Fruit fly (Drosophila melanogaster) whole organism, embryonic: Measurements from ENCODE around the gene Trs20.

Experiments
- Atf-2 ChIP-seq: fragments of 200-800 bp; sonication (Bioruptor generic); optimal IDR thresholded peaks from 2 replicates; lab custom pipeline; 2016; ENCODE audit warnings: missing biosample characterization, missing genetic modification characterization
- Bteb2 ChIP-seq: fragments of 200-800 bp; sonication (Bioruptor generic); optimal IDR thresholded peaks from 2 replicates; lab custom pipeline; 2016; ENCODE audit warnings: missing biosample characterization, missing genetic modification characterization
- C15 ChIP-seq: fragments of 200-800 bp; sonication (Bioruptor generic); IDR thresholded peaks from 3 replicates; pipeline ENCODE4 v1.3.6; 2022; ENCODE audit warnings: missing biosample characterization, missing genetic modification characterization
- CG10366 ChIP-seq: fragments of 200-800 bp; sonication (Bioruptor generic); IDR thresholded peaks from 2 replicates; pipeline ENCODE4 v1.3.6; 2022; ENCODE audit warnings: missing biosample characterization, missing genetic modification characterization
- CG10431 ChIP-seq: fragments of 200-800 bp; sonication (Bioruptor generic); optimal IDR thresholded peaks from 3 replicates; lab custom pipeline; 2018; ENCODE audit warnings: missing biosample characterization, mild to moderate bottlenecking, missing genetic modification characterization
- CG10979 ChIP-seq: fragments of 200-800 bp; sonication (Bioruptor generic); optimal IDR thresholded peaks from 2 replicates; lab custom pipeline; 2018; ENCODE audit warnings: missing biosample characterization, mild to moderate bottlenecking, missing genetic modification characterization, moderate library complexity
- CG11504 ChIP-seq: fragments of 200-800 bp; sonication (Bioruptor generic); optimal IDR thresholded peaks from 3 replicates; lab custom pipeline; 2019; ENCODE audit warnings: missing biosample characterization, mild to moderate bottlenecking, missing genetic modification characterization, moderate library complexity
- CG12659 ChIP-seq: fragments of 200-800 bp; sonication (Bioruptor generic); optimal IDR thresholded peaks from 3 replicates; lab custom pipeline; 2017; ENCODE audit warnings: mild to moderate bottlenecking, missing biosample characterization, missing genetic modification reagents, missing genetic modification characterization
- CG13296 ChIP-seq: fragments of 200-800 bp; sonication (Bioruptor generic); optimal IDR thresholded peaks from 3 replicates; lab custom pipeline; 2018; ENCODE audit warnings: missing biosample characterization, mild to moderate bottlenecking, missing genetic modification characterization
- CG13775 ChIP-seq: fragments of 200-800 bp; sonication (Bioruptor generic); optimal IDR thresholded peaks from 3 replicates; lab custom pipeline; 2017; ENCODE audit warnings: missing biosample characterization, mild to moderate bottlenecking, missing genetic modification characterization
- CG13894 ChIP-seq: fragments of 200-800 bp; sonication (Bioruptor generic); optimal IDR thresholded peaks from 3 replicates; lab custom pipeline; 2018; ENCODE audit warnings: missing biosample characterization, mild to moderate bottlenecking, missing genetic modification characterization, moderate library complexity
- CG14441 ChIP-seq: fragments of 200-800 bp; sonication (Bioruptor generic); IDR thresholded peaks from 2 replicates; pipeline ENCODE4 v1.3.6; 2022; ENCODE audit warnings: missing biosample characterization, missing genetic modification characterization
- CG14965 ChIP-seq: fragments of 200-800 bp; sonication (Bioruptor generic); optimal IDR thresholded peaks from 2 replicates; lab custom pipeline; 2016; ENCODE audit warnings: missing biosample characterization, missing genetic modification characterization, borderline replicate concordance
- CG15514 ChIP-seq: fragments of 200-800 bp; sonication (Bioruptor generic); optimal IDR thresholded peaks from 3 replicates; lab custom pipeline; 2017; ENCODE audit warnings: missing biosample characterization, missing genetic modification characterization, mild to moderate bottlenecking, moderate library complexity, missing genetic modification reagents
- CG15696 ChIP-seq: fragments of 200-800 bp; sonication (Bioruptor generic); optimal IDR thresholded peaks from 2 replicates; lab custom pipeline; 2019; ENCODE audit warnings: missing biosample characterization, mild to moderate bottlenecking, missing genetic modification characterization, moderate library complexity
- CG16815 ChIP-seq: fragments of 200-800 bp; sonication (Bioruptor generic); optimal IDR thresholded peaks from 3 replicates; lab custom pipeline; 2017; ENCODE audit warnings: missing biosample characterization, mild to moderate bottlenecking, missing genetic modification characterization
- CG2202 ChIP-seq: fragments of 200-800 bp; sonication (Bioruptor generic); optimal IDR thresholded peaks from 2 replicates; lab custom pipeline; 2018; ENCODE audit warnings: missing biosample characterization, mild to moderate bottlenecking, missing genetic modification characterization
- CG31224 ChIP-seq: fragments of 200-800 bp; sonication (Bioruptor generic); IDR thresholded peaks from 2 replicates; pipeline ENCODE4 v1.3.6; 2022; ENCODE audit warnings: missing biosample characterization, missing genetic modification characterization
- CG42726 ChIP-seq: fragments of 200-800 bp; sonication (Bioruptor generic); IDR thresholded peaks from 2 replicates; pipeline ENCODE4 v1.3.6; 2022; ENCODE audit warnings: missing biosample characterization, missing genetic modification characterization; ENCODE audit not compliant: partially characterized antibody
- CG7987 ChIP-seq: fragments of 200-800 bp; sonication (Bioruptor generic); optimal IDR thresholded peaks from 2 replicates; lab custom pipeline; 2018; ENCODE audit warnings: missing biosample characterization, mild to moderate bottlenecking, missing genetic modification characterization, moderate library complexity
- CG8478 ChIP-seq: fragments of >200 bp; optimal IDR thresholded peaks from 2 replicates; lab custom pipeline; 2018
- CHES-1-like ChIP-seq: fragments of 200-800 bp; sonication (Bioruptor generic); optimal IDR thresholded peaks from 2 replicates; lab custom pipeline; 2016; ENCODE audit warnings: missing biosample characterization, missing genetic modification characterization
- CoRest ChIP-seq: fragments of 200-800 bp; sonication (Bioruptor generic); optimal IDR thresholded peaks from 3 replicates; lab custom pipeline; 2018; ENCODE audit warnings: missing biosample characterization, mild to moderate bottlenecking, missing genetic modification characterization, moderate library complexity
- D ChIP-seq, 2 experiments: fragments of 200-800 bp in 1 of 2; fragments of >200 bp in 1 of 2; sonication (Bioruptor generic) in 1 of 2; optimal IDR thresholded peaks; 2 replicates in 1 of 2; 3 replicates in 1 of 2; lab custom pipeline; 2017; ENCODE audit warnings: mild to moderate bottlenecking in 1 of 2, missing biosample characterization in 1 of 2, missing genetic modification characterization in 1 of 2, missing genetic modification reagents in 1 of 2
- D19A ChIP-seq: fragments of 200-800 bp; optimal IDR thresholded peaks from 3 replicates; lab custom pipeline; 2019; ENCODE audit warnings: missing biosample characterization, mild to moderate bottlenecking, missing genetic modification characterization, moderate library complexity
- Deaf1 ChIP-seq: fragments of 200-800 bp; optimal IDR thresholded peaks from 3 replicates; lab custom pipeline; 2019; ENCODE audit warnings: missing biosample characterization, mild to moderate bottlenecking, missing genetic modification characterization, moderate library complexity
- Dfd ChIP-seq, 2 experiments: fragments of >200 bp; optimal IDR thresholded peaks; 2 replicates each; lab custom pipeline; 2017; ENCODE audit warnings: missing biosample characterization in 2 of 2, missing genetic modification characterization in 2 of 2
- Gsc ChIP-seq: fragments of 200-800 bp; sonication (Bioruptor generic); IDR thresholded peaks from 2 replicates; pipeline ENCODE4 v1.3.6; 2022; ENCODE audit warnings: missing biosample characterization, missing genetic modification characterization
- Sry-δ ChIP-seq: fragments of 200-800 bp; sonication (Bioruptor generic); optimal IDR thresholded peaks from 2 replicates; lab custom pipeline; 2016; ENCODE audit warnings: missing biosample characterization, missing genetic modification characterization
- Ssrp ChIP-seq: fragments of 200-800 bp; sonication (Bioruptor generic); optimal IDR thresholded peaks from 2 replicates; lab custom pipeline; 2018; ENCODE audit warnings: missing biosample characterization, mild to moderate bottlenecking, missing genetic modification characterization, moderate library complexity
- ato ChIP-seq: fragments of 200-800 bp; sonication (Bioruptor generic); IDR thresholded peaks from 2 replicates; pipeline ENCODE4 v1.3.6; 2022; ENCODE audit warnings: missing biosample characterization, missing genetic modification characterization; ENCODE audit not compliant: partially characterized antibody
- dati ChIP-seq: fragments of 200-800 bp; sonication (Bioruptor generic); IDR thresholded peaks from 2 replicates; pipeline ENCODE4 v1.3.6; 2022; ENCODE audit warnings: missing biosample characterization, missing genetic modification characterization
- en ChIP-seq: fragments of 200-800 bp; sonication (Bioruptor generic); optimal IDR thresholded peaks from 2 replicates; lab custom pipeline; 2016; ENCODE audit warnings: missing biosample characterization, missing genetic modification characterization
- grau ChIP-seq: fragments of 200-800 bp; optimal IDR thresholded peaks from 3 replicates; lab custom pipeline; 2019; ENCODE audit warnings: missing biosample characterization, mild to moderate bottlenecking, missing genetic modification characterization, moderate library complexity
- hbn ChIP-seq: fragments of 200-800 bp; sonication (Bioruptor generic); IDR thresholded peaks from 2 replicates; pipeline ENCODE4 v1.3.6; 2022; ENCODE audit warnings: missing biosample characterization, missing genetic modification characterization; ENCODE audit not compliant: partially characterized antibody
- hkb ChIP-seq, 2 experiments: fragments of 200-800 bp in 1 of 2; fragments of >200 bp in 1 of 2; sonication (Bioruptor generic) in 1 of 2; IDR thresholded peaks in 1 of 2; optimal IDR thresholded peaks in 1 of 2; 2 replicates each; pipeline versions ENCODE4 v1.3.6 to Lab custom; 2017 to 2022; ENCODE audit warnings: missing biosample characterization in 1 of 2, missing genetic modification characterization in 1 of 2
- lab ChIP-seq: fragments of 200-800 bp; sonication (Bioruptor generic); optimal IDR thresholded peaks from 3 replicates; lab custom pipeline; 2017; ENCODE audit warnings: missing biosample characterization, missing genetic modification characterization, mild to moderate bottlenecking, moderate library complexity, missing genetic modification reagents
- maf-S ChIP-seq: fragments of 200-800 bp; sonication (Bioruptor generic); optimal IDR thresholded peaks from 2 replicates; lab custom pipeline; 2016; ENCODE audit warnings: missing biosample characterization, missing genetic modification characterization
- nom ChIP-seq: fragments of 200-800 bp; sonication (Bioruptor generic); optimal IDR thresholded peaks from 2 replicates; lab custom pipeline; 2017; ENCODE audit warnings: missing biosample characterization, missing genetic modification characterization, mild to moderate bottlenecking, moderate library complexity, missing genetic modification reagents
- org-1 ChIP-seq: fragments of 200-800 bp; sonication (Bioruptor generic); optimal IDR thresholded peaks from 2 replicates; lab custom pipeline; 2017; ENCODE audit warnings: missing biosample characterization, missing genetic modification characterization
- pho ChIP-seq: fragments of 200-800 bp; sonication (Bioruptor generic); optimal IDR thresholded peaks from 2 replicates; lab custom pipeline; 2016; ENCODE audit warnings: missing biosample characterization, missing genetic modification characterization
- pnt ChIP-seq: fragments of 200-800 bp; sonication (Bioruptor generic); optimal IDR thresholded peaks from 3 replicates; lab custom pipeline; 2016; ENCODE audit warnings: missing biosample characterization, missing genetic modification characterization
- row ChIP-seq: fragments of 200-800 bp; sonication (Bioruptor generic); IDR thresholded peaks from 3 replicates; pipeline ENCODE4 v1.3.6; 2022; ENCODE audit warnings: missing biosample characterization, missing genetic modification characterization
- run ChIP-seq: fragments of 200-800 bp; sonication (Bioruptor generic); optimal IDR thresholded peaks from 3 replicates; lab custom pipeline; 2018; ENCODE audit warnings: missing biosample characterization, mild to moderate bottlenecking, missing genetic modification characterization
- sima ChIP-seq: fragments of 200-800 bp; sonication (Bioruptor generic); optimal IDR thresholded peaks from 2 replicates; lab custom pipeline; 2016; ENCODE audit warnings: missing biosample characterization, missing genetic modification characterization
- sob ChIP-seq: fragments of 200-800 bp; sonication (Bioruptor generic); IDR thresholded peaks from 2 replicates; pipeline ENCODE4 v1.3.6; 2022; ENCODE audit warnings: missing biosample characterization, missing genetic modification characterization
- ssp ChIP-seq: fragments of 200-800 bp; sonication (Bioruptor generic); IDR thresholded peaks from 2 replicates; pipeline ENCODE4 v1.3.6; 2022; ENCODE audit warnings: missing biosample characterization, missing genetic modification characterization
- vvl ChIP-seq: fragments of 200-800 bp; sonication (Bioruptor generic); IDR thresholded peaks from 2 replicates; pipeline ENCODE4 v1.3.6; 2022; ENCODE audit warnings: missing biosample characterization, missing genetic modification characterization
- zfh2 ChIP-seq: fragments of 200-800 bp; sonication (Bioruptor generic); optimal IDR thresholded peaks from 2 replicates; lab custom pipeline; 2016; ENCODE audit warnings: missing biosample characterization, missing genetic modification characterization

Gene Trs20

DNA sequence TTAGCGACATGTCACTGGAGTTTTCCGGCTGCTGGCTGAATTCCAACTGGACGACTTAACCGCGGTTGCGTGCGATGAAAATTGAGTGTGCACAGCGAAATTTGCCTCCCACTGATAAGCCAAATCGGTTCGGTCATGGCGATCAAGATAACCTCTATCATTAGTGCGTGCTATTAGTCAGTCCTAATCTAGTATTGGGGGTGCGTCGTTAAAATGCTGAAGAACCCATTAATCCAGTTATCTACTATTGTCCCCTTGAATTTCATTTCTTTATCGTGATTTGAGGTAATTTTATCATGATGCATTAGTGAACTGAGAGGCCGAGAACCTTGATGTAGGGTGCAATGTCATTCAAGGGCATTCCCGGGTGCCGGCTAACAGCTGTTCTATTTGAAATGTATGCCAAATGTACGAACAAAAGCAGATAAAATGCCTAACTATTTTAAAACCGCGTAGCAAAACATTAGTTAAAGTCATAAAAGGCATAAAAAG lies 2.9 kb downstream of the Trs20 start, which contains the start of gene Pgm1 (continued):
- TF ChIP-seq CHES-1-like (GFP tag; lab: Kevin White, UChicago) (peak; percentile 95), CG15696 (tag; lab: Kevin White, UChicago) (peak; percentile 41), org-1 (peak; percentile 81), lab (GFP tag; lab: Kevin White, UChicago) (peak; percentile 87), CG13296 (peak; percentile 86), CG12659 (GFP tag; lab: Kevin White, UChicago) (peak; percentile 87), Dfd (GFP tag; optimal IDR thresholded peaks at IDR 0.05; lab: Kevin White, UChicago) (no peak), Atf-2 (GFP tag; lab: Kevin White, UChicago) (peak; percentile 89), sima (GFP tag; lab: Kevin White, UChicago) (peak; percentile 70), Gsc (peak; percentile 54; the same call in 1 of the 2 replicates), grau (tag; lab: Kevin White, UChicago) (peak; percentile 80), zfh2 (GFP tag; lab: Kevin White, UChicago) (peak; percentile 90), CG31224 (GFP tag; lab: Robert Waterston, UW) (peak; percentile 67), Deaf1 (tag; lab: Kevin White, UChicago) (no peak), CG10431 (GFP tag; lab: Kevin White, UChicago) (no peak), CG15514 (GFP tag; lab: Kevin White, UChicago) (peak; percentile 80), hbn (GFP tag; lab: Robert Waterston, UW) (no peak), CG14441 (peak; percentile 78), CG7987 (GFP tag; lab: Kevin White, UChicago) (peak; percentile 72), Sry-δ (GFP tag; lab: Kevin White, UChicago) (peak; percentile 57), CG13894 (tag; lab: Kevin White, UChicago) (no peak), CG14965 (peak; percentile 59), C15 (no peak; the same call in 2 of the 3 replicates), CG2202 (tag; lab: Kevin White, UChicago) (peak; percentile 54), maf-S (GFP tag; lab: Kevin White, UChicago) (peak; percentile 88), ato (no peak), CG11504 (tag; lab: Kevin White, UChicago) (peak; percentile 76), run (tag; lab: Kevin White, UChicago) (peak; percentile 78), nom (GFP tag; lab: Kevin White, UChicago) (peak; percentile 83), CG10979 (peak; percentile 79), hkb (optimal IDR thresholded peaks at IDR 0.05; lab: Kevin White, UChicago) (peak; percentile 59), hkb (GFP tag; IDR thresholded peaks at IDR 0.05; lab: Robert Waterston, UW) (peak; percentile 73), vvl (GFP tag; lab: Robert Waterston, UW) (peak; percentile 72), CG10366 (GFP tag; lab: Robert Waterston, UW) (peak; percentile 77), CG13775 (GFP tag; lab: Kevin White, UChicago) (peak; percentile 67), Ssrp (tag; lab: Kevin White, UChicago) (peak; percentile 65), sob (GFP tag; lab: Robert Waterston, UW) (peak; percentile 59; the same call in 1 of the 2 replicates), D19A (tag; lab: Kevin White, UChicago) (peak; percentile 64), CG42726 (peak; percentile 42; the same call in 1 of the 2 replicates), row (peak; percentile 99), ssp (GFP tag; lab: Robert Waterston, UW) (no peak; the same call in 1 of the 2 replicates), D (optimal IDR thresholded peaks at IDR 0.05; lab: Kevin White, UChicago) (no peak), D (GFP tag; optimal IDR thresholded peaks at IDR 0.05; lab: Kevin White, UChicago) (peak; percentile 74), Bteb2 (GFP tag; lab: Kevin White, UChicago) (peak; percentile 90), pnt (GFP tag; lab: Kevin White, UChicago) (peak; percentile 83), en (peak; percentile 76), pho (GFP tag; lab: Kevin White, UChicago) (peak; percentile 86), CG8478 (lab: Kevin White, UChicago) (no peak), dati (0 out of 2 replicates have a peak, but pooled peaks have one; percentile 34), CoRest (tag; lab: Kevin White, UChicago) (peak; percentile 71), CG16815 (peak; percentile 70)
